Fruit fly (Drosophila melanogaster) whole organism: ENCODE measurements around the gene CG10970.

Source experiments
- CG8478 ChIP-seq: fragments of >200 bp; optimal IDR thresholded peaks from 2 replicates; lab custom pipeline; 2018; ENCODE audit warnings: inconsistent platforms
- Dll ChIP-seq: fragments of >200 bp; optimal IDR thresholded peaks from 2 replicates; lab custom pipeline; 2017
- EcR ChIP-seq, 2 experiments: fragments of >200 bp; optimal IDR thresholded peaks; 2 replicates each; lab custom pipeline; 2017; ENCODE audit warnings: missing biosample characterization in 2 of 2, missing genetic modification characterization in 2 of 2, missing genetic modification reagents in 2 of 2
- pan ChIP-seq: fragments of >200 bp; optimal IDR thresholded peaks from 2 replicates; lab custom pipeline; 2017
- psq ChIP-seq: fragments of >200 bp; optimal IDR thresholded peaks from 2 replicates; lab custom pipeline; 2017
- usp ChIP-seq: fragments of >200 bp; optimal IDR thresholded peaks from 2 replicates; lab custom pipeline; 2017; ENCODE audit warnings: missing biosample characterization, missing genetic modification characterization, mixed read lengths

The CG10970 gene

dm6 chrX:9077558-9077957 lies 6.3 kb upstream of the CG10970 start:
- TF ChIP-seq CG8478 (lab: Kevin White, UChicago) (no peak), usp (GFP tag; lab: Kevin White, UChicago) (no peak), psq (no peak), Dll (lab: Kevin White, UChicago) (no peak), EcR (GFP tag; optimal IDR thresholded peaks at IDR 0.05; lab: Kevin White, UChicago) (no peak), pan (no peak)

DNA sequence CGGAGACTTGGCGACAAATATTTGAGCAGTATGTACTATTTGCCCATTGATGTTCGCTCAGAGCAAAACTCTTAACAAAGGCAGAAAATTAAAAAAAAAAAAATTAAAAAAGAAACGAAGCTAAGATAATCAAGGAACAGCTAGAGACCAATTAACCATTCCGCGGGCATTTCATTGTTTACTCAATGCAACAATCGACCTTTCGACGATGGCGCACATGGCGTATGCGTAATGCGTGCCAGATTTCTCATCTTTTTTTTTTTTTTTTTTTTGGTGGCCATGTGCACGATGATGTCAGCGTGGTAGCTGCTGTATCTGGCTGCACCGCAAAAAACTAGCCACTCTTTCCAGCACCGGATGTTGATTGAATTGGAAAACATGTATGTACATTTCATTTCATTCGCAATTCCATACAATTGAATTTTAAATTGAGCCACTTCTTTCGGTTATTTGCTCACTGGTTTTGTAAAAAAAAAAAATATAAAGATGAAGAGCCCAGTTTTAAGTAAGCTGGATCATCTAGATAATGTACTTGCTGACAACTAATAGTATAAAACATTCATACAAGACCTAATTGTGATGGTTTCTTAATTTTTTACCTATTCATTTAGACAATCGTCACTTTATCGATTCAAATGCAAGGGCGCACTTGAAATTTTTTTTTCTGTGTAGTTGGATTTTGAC lies 4.6 kb upstream of the CG10970 start:
- TF ChIP-seq usp (GFP tag; lab: Kevin White, UChicago) (no peak), CG8478 (lab: Kevin White, UChicago) (no peak), Dll (lab: Kevin White, UChicago) (no peak), EcR (GFP tag; optimal IDR thresholded peaks at IDR 0.05; lab: Kevin White, UChicago) (no peak), psq (no peak), pan (no peak)

DNA sequence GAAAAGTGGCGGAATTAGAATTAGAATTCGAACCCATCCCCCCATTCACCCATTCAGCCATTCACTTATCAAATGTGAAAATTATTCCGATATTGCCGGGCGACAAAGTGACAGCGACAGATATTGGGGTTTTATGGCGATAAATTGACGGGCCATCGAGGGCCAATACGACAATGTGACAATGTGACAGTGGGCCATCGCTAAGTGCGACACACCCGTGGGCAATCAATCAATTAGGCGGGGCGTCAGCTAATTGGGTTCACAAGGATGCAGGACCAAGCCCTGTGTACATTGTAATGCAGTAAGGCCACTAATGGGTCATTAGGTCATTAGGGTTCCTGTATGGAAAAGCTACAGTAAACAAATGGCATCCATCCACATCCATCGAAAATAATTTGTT lies 2.8 kb upstream of the CG10970 start:
- no peak for TF ChIP-seq pan
- TF ChIP-seq usp (GFP tag; lab: Kevin White, UChicago) = no peak
- no peak for TF ChIP-seq CG8478 (lab: Kevin White, UChicago)

dm6 chrX:9068822-9069221 lies 2.4 kb downstream of the CG10970 start:
- TF ChIP-seq usp (GFP tag; lab: Kevin White, UChicago) = no peak
- TF ChIP-seq psq = no peak
- TF ChIP-seq CG8478 (lab: Kevin White, UChicago) = no peak
- no peak for TF ChIP-seq EcR (GFP tag; optimal IDR thresholded peaks at IDR 0.05; lab: Kevin White, UChicago)
- TF ChIP-seq pan = no peak
- TF ChIP-seq Dll (lab: Kevin White, UChicago) = no peak

DNA sequence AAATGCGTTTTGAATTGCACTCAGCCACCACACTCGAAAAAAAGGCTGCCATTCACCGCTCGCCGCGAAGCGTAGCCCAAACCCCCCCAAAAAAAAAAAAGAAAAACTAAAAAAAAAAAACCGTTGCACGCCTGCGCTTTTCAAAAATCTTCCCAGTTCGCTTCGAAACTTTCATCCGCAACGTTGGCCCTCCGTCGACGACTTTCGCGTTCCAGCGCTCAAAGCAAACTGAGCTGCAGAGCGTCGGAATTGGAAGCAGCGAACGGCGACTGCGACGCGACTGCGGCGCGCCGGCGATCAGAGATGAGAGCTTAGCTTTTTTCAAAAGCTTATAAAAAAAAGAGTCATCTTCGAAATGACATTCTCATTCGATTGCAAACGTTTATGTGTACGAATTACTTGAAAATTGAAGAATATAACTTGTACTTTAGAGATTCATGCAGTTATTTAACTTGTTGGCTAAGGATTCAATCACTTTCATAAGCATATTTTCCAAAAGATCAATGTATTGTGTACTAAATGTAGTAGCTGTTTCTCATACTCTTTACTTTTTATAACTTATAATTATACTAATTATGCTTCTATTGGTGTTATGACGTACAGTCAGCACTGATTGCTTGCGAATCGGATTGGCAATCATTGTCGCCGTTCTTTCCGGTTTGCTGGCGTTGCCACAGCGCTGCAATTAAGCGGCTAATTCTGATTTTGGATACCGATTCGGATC lies 3.3 kb downstream of the CG10970 start, which contains the start of gene CG15365:
Gene CG15365 (minus strand): TSS at position 230 of the 724 bp plus-strand sequence.
- no peak for TF ChIP-seq CG8478 (lab: Kevin White, UChicago)
- TF ChIP-seq pan = no peak
- TF ChIP-seq psq = no peak
- no peak for TF ChIP-seq Dll (lab: Kevin White, UChicago)
- TF ChIP-seq EcR (GFP tag; optimal IDR thresholded peaks at IDR 0.05; lab: Kevin White, UChicago) = no peak
- TF ChIP-seq usp (GFP tag; lab: Kevin White, UChicago) = no peak

DNA sequence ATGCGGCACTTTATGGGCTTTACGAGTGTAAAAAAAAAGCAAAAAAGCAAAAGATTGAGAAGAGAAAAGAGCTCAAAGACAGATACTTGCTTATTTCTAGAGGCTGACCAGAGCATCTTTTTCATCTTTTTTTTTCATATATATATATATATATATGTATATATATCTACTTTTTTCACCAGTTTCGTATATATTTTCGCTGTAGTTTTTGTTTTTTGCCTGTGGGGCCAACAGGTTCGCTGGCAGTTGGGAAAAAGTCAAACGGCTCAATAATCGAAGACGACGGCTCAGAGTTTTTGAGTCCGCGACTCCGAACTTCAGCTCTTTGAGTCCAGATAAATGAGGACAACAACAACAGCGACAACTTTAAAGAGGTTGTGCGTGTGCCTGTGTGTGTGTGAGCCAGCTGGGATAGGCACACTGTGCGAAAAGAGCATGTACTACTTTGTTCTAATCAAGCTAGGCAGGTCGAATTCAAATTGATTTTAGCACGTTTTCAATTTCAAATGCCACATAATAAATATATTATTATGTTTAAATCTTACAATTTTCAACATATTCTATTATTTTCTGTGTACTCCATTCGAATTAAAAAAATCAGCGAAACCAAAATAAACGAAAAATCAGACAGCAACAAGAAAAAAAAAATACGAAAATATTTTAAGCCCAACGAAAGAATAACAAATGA lies 4.3 kb downstream of the CG10970 start:
- no peak for TF ChIP-seq psq
- TF ChIP-seq Dll (lab: Kevin White, UChicago) = no peak
- TF ChIP-seq EcR (GFP tag; optimal IDR thresholded peaks at IDR 0.05; lab: Kevin White, UChicago) = no peak
- TF ChIP-seq CG8478 (lab: Kevin White, UChicago) = no peak
- TF ChIP-seq usp (GFP tag; lab: Kevin White, UChicago) = no peak
- no peak for TF ChIP-seq pan

dm6 chrX:9064029-9064428 lies 7.2 kb downstream of the CG10970 start:
- TF ChIP-seq Dll (lab: Kevin White, UChicago) (no peak), CG8478 (lab: Kevin White, UChicago) (no peak), pan (no peak), usp (GFP tag; lab: Kevin White, UChicago) (no peak), psq (no peak), EcR (GFP tag; optimal IDR thresholded peaks at IDR 0.05; lab: Kevin White, UChicago) (no peak)

DNA sequence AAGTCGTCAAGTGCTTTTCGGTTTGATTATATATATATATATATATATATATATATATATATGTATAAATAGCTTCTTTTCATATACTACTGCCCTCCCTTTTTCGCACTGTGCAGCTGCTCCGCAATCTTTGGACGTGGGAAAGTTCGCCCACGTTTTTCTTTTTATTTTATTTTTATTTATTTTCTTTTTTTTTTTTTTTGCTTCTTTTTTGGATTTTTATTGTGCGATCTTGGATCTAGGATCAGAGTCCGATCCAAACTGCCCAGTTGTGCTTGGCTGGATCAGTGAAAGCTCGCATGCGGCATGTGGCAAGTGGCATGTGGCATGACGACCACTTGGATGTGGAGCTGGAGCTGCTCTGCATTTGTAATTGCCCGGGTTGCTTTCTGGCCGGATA lies 7.8 kb downstream of the CG10970 start:
- TF ChIP-seq Dll (lab: Kevin White, UChicago) = no peak
- no peak for TF ChIP-seq pan
- TF ChIP-seq CG8478 (lab: Kevin White, UChicago) = no peak
- TF ChIP-seq EcR (GFP tag; optimal IDR thresholded peaks at IDR 0.05; lab: Kevin White, UChicago) = no peak
- TF ChIP-seq psq = no peak
- TF ChIP-seq usp (GFP tag; lab: Kevin White, UChicago) = no peak

DNA sequence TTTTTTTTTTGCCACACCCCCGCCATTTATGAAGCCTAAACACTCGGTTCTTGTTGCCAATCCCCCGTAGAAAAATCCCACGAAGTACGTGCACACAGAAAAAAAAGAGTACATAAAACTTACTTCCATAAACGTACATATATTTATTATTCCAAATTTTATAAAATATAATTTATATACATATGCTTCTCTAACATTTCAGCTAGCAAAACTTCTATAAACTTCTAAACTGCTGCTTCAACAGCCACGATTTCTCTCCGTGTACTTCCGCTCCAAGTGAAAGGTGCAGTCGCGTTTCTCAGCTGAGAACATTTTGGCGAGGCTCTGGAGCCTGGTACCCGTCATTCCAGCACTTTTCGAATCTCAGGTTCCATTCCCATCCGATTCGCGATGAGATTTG lies 8.5 kb downstream of the CG10970 start:
- TF ChIP-seq Dll (lab: Kevin White, UChicago) (no peak), psq (no peak), CG8478 (lab: Kevin White, UChicago) (no peak), usp (GFP tag; lab: Kevin White, UChicago) (no peak), pan (no peak), EcR (GFP tag; optimal IDR thresholded peaks at IDR 0.05; lab: Kevin White, UChicago) (no peak)

- TF ChIP-seq CG8478 (lab: Kevin White, UChicago) (no peak), Dll (lab: Kevin White, UChicago) (no peak), usp (GFP tag; lab: Kevin White, UChicago) (no peak), EcR (GFP tag; optimal IDR thresholded peaks at IDR 0.05; lab: Kevin White, UChicago) (no peak), psq (no peak), pan (no peak)
These were observed 9.9 kb downstream of the CG10970 start for dm6 chrX:9061299-9061698.

DNA sequence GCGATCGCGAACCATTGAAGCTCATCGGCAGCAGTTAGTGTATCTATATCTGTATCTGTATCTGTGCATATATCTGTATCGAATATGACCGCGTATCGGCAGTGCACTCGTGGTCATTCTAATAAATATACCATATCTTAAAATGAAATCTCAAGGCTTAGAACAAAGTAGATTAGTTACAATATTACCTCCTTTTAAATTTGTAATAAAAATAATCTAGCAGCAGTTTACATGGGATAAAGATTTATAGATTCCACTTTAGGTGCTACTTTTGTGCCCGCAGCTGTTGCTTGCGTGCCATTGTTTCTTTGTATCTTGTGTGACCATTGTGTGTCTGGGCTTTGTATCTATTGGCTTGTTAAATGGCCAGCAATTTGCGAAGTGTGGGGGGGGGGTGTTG lies 11.1 kb downstream of the CG10970 start:
- TF ChIP-seq Dll (lab: Kevin White, UChicago) (no peak), usp (GFP tag; lab: Kevin White, UChicago) (no peak), EcR (GFP tag; optimal IDR thresholded peaks at IDR 0.05; lab: Kevin White, UChicago) (no peak), psq (no peak), pan (no peak), CG8478 (lab: Kevin White, UChicago) (no peak)

DNA sequence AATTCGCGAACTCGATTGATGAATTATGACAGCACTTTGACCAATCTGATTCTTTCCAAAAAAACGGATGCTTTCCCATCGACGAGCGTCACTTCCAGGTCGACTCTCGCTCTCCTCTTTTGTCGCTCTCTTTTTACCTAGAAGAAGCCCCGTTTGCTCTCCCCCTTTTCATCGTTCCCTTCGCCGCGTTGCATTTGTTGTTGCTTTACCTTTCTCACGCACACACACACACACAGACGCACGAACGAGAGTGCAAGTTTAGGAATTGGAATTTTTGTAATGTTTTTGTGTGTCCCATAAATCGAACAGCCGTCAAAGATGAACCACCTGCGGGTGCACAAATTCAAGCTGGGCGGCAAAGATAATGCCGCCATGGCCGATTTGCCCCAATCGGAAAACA lies 22.3 kb downstream of the CG10970 start:
- TF ChIP-seq usp (GFP tag; lab: Kevin White, UChicago) (no peak), EcR (GFP tag; optimal IDR thresholded peaks at IDR 0.05; lab: Kevin White, UChicago) (no peak), Dll (lab: Kevin White, UChicago) (no peak), CG8478 (lab: Kevin White, UChicago) (no peak), pan (no peak), psq (no peak)
